Worm (Caenorhabditis elegans) whole organism, dauer: ENCODE results near the gene srw-127.
"Not testable (repeated sequence)": the region's sequence is repeated elsewhere in the genome, so short reads cannot be mapped to it uniquely, and the experiment has no call there.

Experiments used
- unc-62 ChIP-seq: sonication (generic microtip); optimal IDR thresholded peaks from 2 replicates; lab custom pipeline; 2017; ENCODE audit warnings: missing biosample characterization, missing genetic modification reagents, missing genetic modification characterization

The srw-127 gene

DNA sequence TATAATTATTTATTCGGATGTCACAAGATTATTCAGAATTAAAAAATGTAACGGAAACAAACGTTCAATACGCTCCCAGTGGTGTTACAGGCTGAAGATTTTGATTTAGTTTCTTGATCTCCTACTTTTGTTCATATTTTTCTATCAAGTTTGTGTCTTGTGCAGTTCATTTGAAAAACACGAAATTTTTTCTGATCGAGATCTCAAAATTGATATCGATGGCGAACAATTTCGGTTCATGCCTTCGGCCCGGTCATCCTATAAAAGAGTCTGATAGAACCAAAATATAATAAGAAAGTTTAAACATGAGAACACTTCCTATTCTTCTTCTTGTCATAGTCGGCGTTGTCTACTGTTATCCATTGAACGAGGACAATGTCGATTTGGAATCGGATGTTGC, 5.4 kb upstream of the srw-127 start, which contains the start of gene drd-10:
Gene drd-10, plus strand, starts transcription at position 301 of the 400 bp plus-strand sequence.
- TF ChIP-seq unc-62 (GFP tag; lab: Kevin White, UChicago) = no peak

DNA sequence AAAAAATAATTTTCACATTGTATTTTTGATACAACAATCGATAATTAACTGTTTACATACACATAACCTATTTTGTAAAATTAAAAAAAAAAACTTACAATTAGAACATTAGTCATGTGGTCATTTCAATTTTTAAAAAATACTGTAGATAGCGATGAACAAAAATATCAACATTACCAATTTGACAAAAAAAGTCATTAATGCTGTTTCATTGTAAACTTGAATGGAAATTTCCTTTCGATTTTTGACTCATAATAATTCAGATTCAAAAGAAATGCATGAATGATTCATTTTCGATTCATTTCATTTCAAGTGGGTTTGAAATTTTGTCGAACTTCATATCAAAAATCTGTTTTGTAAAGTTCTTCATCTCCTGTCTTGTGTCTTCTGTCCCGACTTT, 3.3 kb upstream of the srw-127 start, which contains the start of gene C33G8.2:
Gene C33G8.2, plus strand, starts transcription at position 301 of the 400 bp plus-strand sequence.
- no peak for TF ChIP-seq unc-62 (GFP tag; lab: Kevin White, UChicago)

DNA sequence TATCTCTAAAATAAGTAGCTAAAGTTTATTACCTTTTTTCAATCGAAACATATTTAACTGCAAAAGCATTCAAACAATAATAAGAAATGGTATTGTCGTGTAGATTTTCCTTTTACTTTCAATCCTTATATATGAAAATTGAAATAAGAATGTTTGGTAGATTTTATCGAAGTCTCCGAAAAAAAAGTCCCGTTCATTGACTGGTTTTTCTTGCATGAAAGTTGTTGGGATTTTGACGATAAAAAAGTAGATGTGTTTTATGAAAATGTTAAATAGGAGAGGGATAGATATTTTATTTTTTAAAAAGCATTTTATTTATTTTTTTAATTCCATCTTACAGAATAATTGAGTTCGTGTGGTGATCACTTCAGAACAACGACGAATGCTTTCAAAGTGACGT, 3.2 kb downstream of the srw-127 start, which contains the start of gene C33G8.13:
Gene C33G8.13, minus strand, starts transcription at position 101 of the 400 bp plus-strand sequence.
- TF ChIP-seq unc-62 (GFP tag; lab: Kevin White, UChicago) = no peak

DNA sequence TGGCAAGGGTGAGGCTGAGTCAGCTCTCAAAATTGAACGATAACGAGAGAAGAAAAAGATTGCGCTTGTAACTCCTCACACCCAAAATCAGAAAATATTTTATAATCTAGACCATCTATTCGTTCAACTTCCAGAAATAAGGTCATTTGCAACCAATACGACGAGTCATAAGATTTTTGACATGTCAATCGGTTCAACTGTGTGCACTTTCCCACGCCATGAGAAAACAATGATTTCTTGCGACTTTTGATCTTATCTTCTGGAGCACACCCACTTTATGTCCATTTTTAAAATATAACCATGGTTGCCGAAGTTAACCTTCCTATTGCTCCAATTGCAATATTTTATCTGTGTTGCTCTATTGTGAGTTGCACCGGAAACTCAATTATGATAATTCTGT, 4.3 kb downstream of the srw-127 start, which contains the start of gene srsx-32:
Gene srsx-32, plus strand, starts transcription at position 301 of the 400 bp plus-strand sequence.
- TF ChIP-seq unc-62 (GFP tag; lab: Kevin White, UChicago) = no peak

DNA sequence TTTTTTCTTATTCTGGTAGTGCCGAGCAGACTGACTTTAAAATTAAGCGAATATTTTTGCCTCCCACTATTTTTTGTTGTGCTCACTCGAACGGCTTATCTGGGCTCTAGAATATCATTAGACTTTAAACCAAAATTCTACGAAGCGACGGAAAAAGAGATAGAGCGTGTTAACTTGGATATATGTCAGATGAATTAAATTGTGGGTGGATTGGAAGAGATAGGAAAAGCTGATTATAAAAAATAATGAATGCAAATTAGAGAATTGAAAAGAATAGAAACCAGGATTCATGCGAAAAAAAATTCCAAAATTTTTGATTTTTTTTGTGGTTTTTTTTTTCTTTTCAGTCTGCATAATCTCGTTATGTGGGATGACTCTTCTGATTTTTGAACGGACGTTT, 9.1 kb downstream of the srw-127 start, which contains the start of gene F20A1.4:
Gene F20A1.4, minus strand, starts transcription at position 101 of the 400 bp plus-strand sequence.
- no peak for TF ChIP-seq unc-62 (GFP tag; lab: Kevin White, UChicago)

DNA sequence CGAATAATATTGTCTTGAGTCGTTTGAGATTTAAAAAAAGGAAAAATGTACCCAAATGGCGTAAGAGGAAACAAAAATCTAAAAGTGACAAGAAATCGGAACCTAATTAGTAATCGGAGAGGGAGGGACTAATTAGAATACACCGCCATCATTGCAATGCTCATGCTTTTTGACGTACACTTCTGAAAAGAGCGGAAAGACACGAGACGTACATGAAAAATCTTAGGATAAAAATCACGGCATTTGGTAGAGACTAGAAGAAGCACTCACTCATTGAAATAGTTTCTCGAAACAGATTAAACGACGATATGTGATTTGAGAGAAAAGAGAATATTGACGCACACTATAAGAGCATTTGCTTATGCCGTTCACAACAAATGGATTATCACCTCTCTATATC, 10.3 kb downstream of the srw-127 start:
- TF ChIP-seq unc-62 (GFP tag; lab: Kevin White, UChicago) = no peak

DNA sequence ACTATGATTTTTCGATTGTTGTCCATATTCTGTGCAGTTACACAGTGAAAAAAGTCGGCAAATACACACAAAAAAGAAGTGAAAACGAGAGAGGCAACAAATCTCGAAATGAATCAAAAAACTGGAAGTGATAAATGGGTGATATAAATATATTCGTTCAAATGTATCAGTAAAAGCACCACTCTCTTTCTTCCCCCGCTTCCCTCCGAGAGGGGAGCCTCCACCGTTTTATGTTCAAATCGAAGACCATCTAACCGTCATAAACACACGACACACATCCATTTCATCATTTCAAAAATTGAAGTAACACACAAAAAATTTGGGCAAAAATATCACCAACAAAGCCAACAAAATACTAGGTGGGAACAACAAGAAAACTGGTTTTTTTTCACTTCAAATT, 14.3 kb downstream of the srw-127 start, which contains the start of gene F20A1.6:
Gene F20A1.6, minus strand, starts transcription at position 101 of the 400 bp plus-strand sequence.
- TF ChIP-seq unc-62 (GFP tag; lab: Kevin White, UChicago) = no peak

DNA sequence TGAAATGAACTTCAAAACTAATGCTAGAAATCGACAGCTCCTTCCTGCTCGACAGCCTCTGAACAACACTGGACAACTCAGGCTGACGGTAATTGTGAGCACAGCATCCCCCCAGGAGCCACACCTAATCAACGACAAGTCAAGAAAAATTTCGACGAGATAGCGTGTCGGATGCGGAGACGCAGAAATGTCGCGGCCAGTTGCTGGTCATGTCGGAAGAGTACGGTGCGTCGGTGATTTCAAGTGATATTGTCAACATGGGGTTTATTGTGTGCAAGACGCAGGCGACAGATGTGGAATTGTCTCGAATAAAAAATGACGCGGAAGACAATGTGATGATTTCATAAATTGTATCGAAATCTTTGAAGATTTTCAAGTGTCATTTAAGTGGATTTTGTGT, 23.8 kb downstream of the srw-127 start, which contains the start of gene twk-11:
Gene twk-11, minus strand, starts transcription at position 101 of the 400 bp plus-strand sequence.
- no peak for TF ChIP-seq unc-62 (GFP tag; lab: Kevin White, UChicago)

DNA sequence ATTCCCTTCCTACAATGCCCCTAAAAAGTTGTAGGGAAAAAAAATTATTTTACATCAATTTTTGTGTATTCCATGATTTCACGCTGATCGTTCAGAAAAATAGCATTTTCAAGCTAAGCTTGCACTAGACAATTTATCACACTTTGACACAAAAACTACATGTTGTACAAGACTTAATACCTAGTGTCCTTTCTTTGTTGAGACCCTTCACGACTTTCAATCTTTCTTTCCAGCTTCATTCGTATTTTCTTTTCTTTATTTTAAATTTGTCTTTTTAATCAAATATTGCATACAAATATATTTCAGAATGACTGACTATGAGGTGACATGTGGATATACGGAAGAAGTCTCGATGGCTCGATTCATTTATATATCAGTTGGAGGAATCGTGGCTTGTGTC, 33.3 kb downstream of the srw-127 start, which contains the start of gene F20A1.2:
Gene F20A1.2, plus strand, starts transcription at position 301 of the 400 bp plus-strand sequence.
- no peak for TF ChIP-seq unc-62 (GFP tag; lab: Kevin White, UChicago)

DNA sequence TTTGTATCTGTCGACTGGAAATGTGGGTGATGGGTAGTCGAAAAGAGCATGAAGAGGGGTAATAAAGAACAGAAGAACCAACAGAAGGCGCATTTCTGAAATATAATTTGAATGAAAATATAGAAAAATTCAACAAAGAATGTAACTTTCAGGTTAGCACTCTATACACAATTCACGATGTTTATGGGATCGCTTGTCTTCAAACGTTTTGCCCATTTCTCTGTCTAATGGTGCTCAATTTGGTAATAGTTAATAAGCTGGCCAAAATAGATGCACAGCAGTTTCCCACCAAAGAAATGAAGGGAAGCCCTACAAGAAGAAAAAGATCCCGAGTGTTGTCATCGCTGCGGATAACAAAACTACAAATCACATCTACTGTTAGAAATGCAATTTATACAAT, 34.8 kb downstream of the srw-127 start, which contains the start of gene F20A1.8:
Gene F20A1.8, minus strand, starts transcription at position 101 of the 400 bp plus-strand sequence.
- TF ChIP-seq unc-62 (GFP tag; lab: Kevin White, UChicago) = no peak

DNA sequence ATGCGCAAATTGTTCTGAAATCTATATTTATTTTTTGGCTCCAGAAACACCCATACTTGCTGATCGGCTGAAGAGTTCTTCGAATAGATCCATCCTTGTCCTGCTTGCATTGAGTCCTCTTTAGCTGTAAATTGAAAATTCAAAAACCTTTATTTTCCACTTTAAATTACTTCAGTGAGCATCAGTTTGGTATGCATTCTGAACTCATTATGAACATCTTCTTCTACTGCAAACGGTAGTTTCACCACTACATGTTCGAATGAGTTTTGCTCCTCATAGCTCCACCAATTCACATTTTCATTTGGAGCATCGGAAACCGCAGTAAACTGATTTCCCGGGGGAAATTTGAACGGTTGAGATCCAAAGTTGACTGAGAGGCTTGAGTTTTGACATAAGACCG, 37.4 kb downstream of the srw-127 start:
- TF ChIP-seq unc-62 (GFP tag; lab: Kevin White, UChicago) = no peak

DNA sequence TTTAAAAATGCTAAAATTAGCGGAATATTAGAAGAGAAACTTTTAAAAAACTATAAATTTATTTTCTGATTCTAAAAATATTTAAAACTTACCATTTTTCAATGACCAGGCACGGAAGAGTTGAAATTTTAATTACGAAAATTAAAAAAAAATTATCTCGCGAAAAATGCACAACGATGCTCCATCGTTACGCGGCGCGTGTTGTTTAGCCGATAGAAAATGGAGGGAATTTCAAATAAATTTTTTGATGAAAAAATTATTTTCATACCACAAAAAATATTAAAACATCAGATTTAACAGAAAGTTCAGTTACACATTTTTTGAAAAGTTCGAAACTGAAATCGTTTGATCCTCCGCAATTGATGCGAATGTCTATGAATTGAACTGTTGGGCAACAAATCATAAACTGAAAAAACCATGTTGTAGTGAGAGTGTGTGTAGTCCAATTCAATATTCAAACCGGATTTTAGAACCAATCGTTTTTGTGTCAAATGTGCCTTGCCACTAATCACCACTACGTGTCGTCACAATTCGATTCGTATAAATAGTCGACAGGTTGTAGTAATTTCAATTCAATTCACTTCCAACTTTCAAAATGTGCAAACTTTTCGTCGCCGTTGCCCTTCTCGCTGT, 38.5 kb downstream of the srw-127 start, which contains the start of the genes tofu-2 and spig-1:
Gene tofu-2, minus strand, starts transcription at position 116 of the 633 bp plus-strand sequence.
Gene spig-1, plus strand, starts transcription at position 583 of the 633 bp plus-strand sequence.
- TF ChIP-seq unc-62 (GFP tag; lab: Kevin White, UChicago) = no peak

DNA sequence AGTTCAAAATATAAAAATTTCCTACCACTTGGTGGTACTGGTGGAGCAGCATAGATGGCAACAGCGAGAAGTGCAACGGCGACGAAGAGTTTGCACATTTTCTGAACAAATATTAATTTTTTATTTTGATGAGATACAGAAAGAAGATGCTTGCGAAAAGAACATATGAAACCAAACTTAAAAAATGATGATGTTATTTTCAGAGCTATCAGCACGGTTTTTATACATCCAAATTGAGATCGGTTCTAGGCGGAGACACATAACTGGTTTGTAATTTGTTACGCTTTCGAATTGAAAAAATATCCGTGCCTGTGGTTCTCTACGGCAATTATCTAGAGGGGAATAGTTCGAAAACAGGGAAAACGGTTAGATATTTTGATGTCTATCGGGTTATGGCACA, 40.4 kb downstream of the srw-127 start, which contains the start of gene txt-17:
Gene txt-17, minus strand, starts transcription at position 101 of the 400 bp plus-strand sequence.
- no peak for TF ChIP-seq unc-62 (GFP tag; lab: Kevin White, UChicago)

DNA sequence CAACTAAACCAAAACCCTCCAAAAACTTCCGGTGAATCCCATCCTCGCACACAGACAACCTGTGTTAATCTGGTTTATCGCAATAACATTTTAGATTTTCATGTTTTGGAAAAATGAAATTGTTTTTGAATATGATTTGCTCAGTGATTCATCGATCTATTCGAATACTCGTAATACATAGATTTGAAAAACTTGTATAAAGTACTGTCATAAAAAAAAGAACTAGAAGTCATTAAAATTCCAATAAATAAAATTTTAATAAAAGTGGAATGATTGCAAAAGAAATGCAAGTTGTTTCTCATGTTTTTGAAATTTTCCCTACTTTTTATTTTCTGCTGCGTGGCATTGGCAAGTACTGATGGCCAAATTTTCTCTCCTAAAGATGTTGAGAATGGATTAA, 41.9 kb downstream of the srw-127 start, which contains the start of gene spig-8:
Gene spig-8, plus strand, starts transcription at position 301 of the 400 bp plus-strand sequence.
- no peak for TF ChIP-seq unc-62 (GFP tag; lab: Kevin White, UChicago)

DNA sequence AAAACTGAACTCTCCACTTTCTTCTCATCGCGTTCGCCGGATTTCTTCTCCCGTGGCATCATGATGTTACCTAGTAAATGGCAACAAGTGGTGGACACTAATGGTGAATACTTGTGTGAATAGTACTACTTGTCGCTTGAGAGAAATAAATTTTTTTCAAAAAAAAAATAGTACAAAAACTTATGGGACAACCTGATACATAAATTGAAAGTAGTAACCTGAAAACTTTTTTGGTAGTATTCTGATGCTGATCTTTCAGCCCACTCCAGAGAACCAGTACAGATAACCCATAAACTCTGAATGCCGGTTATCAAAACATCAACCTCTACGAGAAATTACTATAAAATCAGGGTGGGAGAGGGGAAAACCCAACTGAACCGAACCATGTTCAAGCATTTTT, 45.1 kb downstream of the srw-127 start, which contains the start of gene Y57E12AL.2:
Gene Y57E12AL.2, plus strand, starts transcription at position 301 of the 400 bp plus-strand sequence.
- not testable (repeated sequence) for TF ChIP-seq unc-62 (GFP tag; lab: Kevin White, UChicago)

DNA sequence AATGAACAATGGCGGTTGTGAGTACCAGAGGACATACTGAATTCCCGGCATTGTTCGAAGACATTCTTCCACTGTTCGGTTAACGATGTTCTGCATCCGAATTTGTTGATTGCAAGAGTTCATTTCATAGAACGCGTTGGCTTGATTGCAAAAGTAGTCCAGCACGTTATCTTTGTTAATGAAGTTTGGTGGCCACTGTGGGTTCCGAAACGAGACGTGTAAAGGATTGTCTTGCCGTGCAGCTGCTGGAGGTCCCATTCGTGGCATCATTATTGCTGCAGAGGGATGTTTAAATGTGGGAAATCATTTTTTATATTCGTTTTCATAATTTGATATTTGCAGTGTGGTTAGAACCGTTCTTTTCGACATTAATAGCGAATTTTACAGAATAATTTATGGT, 46.6 kb downstream of the srw-127 start, which contains the start of gene mdt-6:
Gene mdt-6, minus strand, starts transcription at position 275 of the 400 bp plus-strand sequence.
- no peak for TF ChIP-seq unc-62 (GFP tag; lab: Kevin White, UChicago)
